Worm (Caenorhabditis elegans): ENCODE measurements around the gene cox-6B.

ce11 chrIII:2698740-2699139 lies 723 bp upstream of the cox-6B start, which contains the start of gene slc-30A9:
- TF ChIP-seq elt-2 (tag; optimal IDR thresholded peaks at IDR 0.05) (no peak), lim-6 (tag; optimal IDR thresholded peaks at IDR 0.05) (no peak), F13H6.1 (tag; optimal IDR thresholded peaks at IDR 0.05) (no peak), ceh-48 (tag; optimal IDR thresholded peaks at IDR 0.05) (no peak), hlh-30 (tag; optimal IDR thresholded peaks at IDR 0.05; ENCODE audit: insufficient read depth) (no peak), tbx-2 (tag; optimal IDR thresholded peaks at IDR 0.05) (no peak), ama-1 (optimal IDR thresholded peaks at IDR 0.05) (no peak), dve-1 (tag; optimal IDR thresholded peaks at IDR 0.05) (no peak), hlh-6 (tag; optimal IDR thresholded peaks at IDR 0.05) (no peak), ceh-14 (tag; optimal IDR thresholded peaks at IDR 0.05) (no peak), dmd-4 (tag; optimal IDR thresholded peaks at IDR 0.05; ENCODE audit: borderline replicate concordance) (no peak), fkh-10 (GFP tag; optimal IDR thresholded peaks at IDR 0.05) (no peak), nhr-11 (tag; optimal IDR thresholded peaks at IDR 0.05) (no peak), hlh-13 (GFP tag; optimal IDR thresholded peaks at IDR 0.05) (no peak)
